Worm (Caenorhabditis elegans) whole organism, mixed stage, embryonic: ENCODE results near the gene F07H5.13.

Experiments used
- M03D4.4 ChIP-seq: sonication (generic microtip); optimal IDR thresholded peaks from 2 replicates; lab custom pipeline; 2017; ENCODE audit warnings: mild to moderate bottlenecking, missing genetic modification characterization, missing compliant biosample characterization
- bed-3 ChIP-seq: fragments of 200-800 bp; sonication (Bioruptor generic); optimal IDR thresholded peaks from 3 replicates; lab custom pipeline; 2018; ENCODE audit warnings: mild to moderate bottlenecking, missing genetic modification characterization, moderate library complexity, missing compliant biosample characterization
- blmp-1 ChIP-seq: fragments of 150-350 bp; optimal IDR thresholded peaks from 2 replicates; lab custom pipeline; 2014; ENCODE audit warnings: missing biosample characterization, missing genetic modification characterization
- ceh-39 ChIP-seq: fragments of 150-350 bp; optimal IDR thresholded peaks from 2 replicates; lab custom pipeline; 2014; ENCODE audit warnings: missing biosample characterization, missing genetic modification characterization
- ceh-43 ChIP-seq: fragments of 200-800 bp; sonication (Bioruptor generic); optimal IDR thresholded peaks from 2 replicates; lab custom pipeline; 2018; ENCODE audit warnings: mild to moderate bottlenecking, missing genetic modification characterization, moderate library complexity, missing compliant biosample characterization
- ceh-83 ChIP-seq: fragments of 200-800 bp; sonication (Bioruptor generic); optimal IDR thresholded peaks from 2 replicates; lab custom pipeline; 2018; ENCODE audit warnings: mild to moderate bottlenecking, missing genetic modification characterization, missing compliant biosample characterization
- ces-1 ChIP-seq: fragments of 150-350 bp; optimal IDR thresholded peaks from 2 replicates; lab custom pipeline; 2014; ENCODE audit warnings: missing biosample characterization, missing genetic modification reagents, missing genetic modification characterization
- cnd-1 ChIP-seq: fragments of 200-800 bp; sonication (Bioruptor generic); optimal IDR thresholded peaks from 2 replicates; lab custom pipeline; 2018; ENCODE audit warnings: mild to moderate bottlenecking, missing genetic modification characterization, missing compliant biosample characterization
- drap-1 ChIP-seq: fragments of 200-800 bp; sonication (Bioruptor generic); optimal IDR thresholded peaks from 3 replicates; lab custom pipeline; 2018; ENCODE audit warnings: mild to moderate bottlenecking, missing genetic modification characterization, missing compliant biosample characterization
- elt-1 ChIP-seq: sonication (generic microtip); optimal IDR thresholded peaks from 2 replicates; lab custom pipeline; 2017; ENCODE audit warnings: missing genetic modification characterization, mild to moderate bottlenecking, missing compliant biosample characterization, antibody characterized with exemption, moderate library complexity, borderline replicate concordance; ENCODE audit not compliant: insufficient read depth
- elt-3 ChIP-seq: fragments of 150-350 bp; optimal IDR thresholded peaks from 2 replicates; lab custom pipeline; 2014; ENCODE audit warnings: missing biosample characterization, missing genetic modification characterization
- flh-1 ChIP-seq: fragments of 200-800 bp; sonication (Bioruptor generic); optimal IDR thresholded peaks from 2 replicates; lab custom pipeline; 2018; ENCODE audit warnings: mild to moderate bottlenecking, missing genetic modification characterization, moderate library complexity, missing compliant biosample characterization
- hlh-1 ChIP-seq: fragments of 150-350 bp; optimal IDR thresholded peaks from 2 replicates; lab custom pipeline; 2014; ENCODE audit warnings: missing biosample characterization, missing genetic modification reagents, missing genetic modification characterization
- lin-13 ChIP-seq: fragments of 150-350 bp; optimal IDR thresholded peaks from 2 replicates; lab custom pipeline; 2014; ENCODE audit warnings: missing biosample characterization, missing genetic modification characterization
- lin-32 ChIP-seq: fragments of 200-800 bp; sonication (Bioruptor generic); optimal IDR thresholded peaks from 2 replicates; lab custom pipeline; 2018; ENCODE audit warnings: mild to moderate bottlenecking, missing genetic modification characterization, missing compliant biosample characterization
- lsy-2 ChIP-seq: fragments of 150-350 bp; optimal IDR thresholded peaks from 2 replicates; lab custom pipeline; 2014; ENCODE audit warnings: missing biosample characterization, missing genetic modification characterization
- mab-5 ChIP-seq: fragments of 150-350 bp; optimal IDR thresholded peaks from 2 replicates; lab custom pipeline; 2014; ENCODE audit warnings: missing biosample characterization, missing genetic modification characterization
- mep-1 ChIP-seq: fragments of 150-350 bp; optimal IDR thresholded peaks from 2 replicates; lab custom pipeline; 2017; ENCODE audit warnings: missing biosample characterization, missing genetic modification reagents, missing genetic modification characterization, inconsistent platforms
- nhr-12 ChIP-seq: fragments of 150-350 bp; optimal IDR thresholded peaks from 2 replicates; lab custom pipeline; 2014; ENCODE audit warnings: missing biosample characterization, missing genetic modification characterization
- nhr-2 ChIP-seq: fragments of 150-350 bp; optimal IDR thresholded peaks from 2 replicates; lab custom pipeline; 2014; ENCODE audit warnings: missing biosample characterization, missing genetic modification characterization
- nhr-237 ChIP-seq: fragments of 150-350 bp; optimal IDR thresholded peaks from 2 replicates; lab custom pipeline; 2014; ENCODE audit warnings: missing biosample characterization, missing genetic modification characterization
- nhr-28 ChIP-seq: fragments of 150-350 bp; optimal IDR thresholded peaks from 2 replicates; lab custom pipeline; 2014; ENCODE audit warnings: missing biosample characterization, missing genetic modification characterization
- nhr-76 ChIP-seq: sonication (generic microtip); optimal IDR thresholded peaks from 2 replicates; lab custom pipeline; 2017; ENCODE audit warnings: missing biosample characterization, missing genetic modification characterization
- pha-4 ChIP-seq: fragments of 150-350 bp; optimal IDR thresholded peaks from 2 replicates; lab custom pipeline; 2018; ENCODE audit warnings: missing biosample characterization, missing genetic modification reagents, missing genetic modification characterization
- sem-2 ChIP-seq: fragments of 200-800 bp; sonication (Bioruptor generic); optimal IDR thresholded peaks from 2 replicates; lab custom pipeline; 2018; ENCODE audit warnings: mild to moderate bottlenecking, missing genetic modification characterization, missing compliant biosample characterization
- snpc-4 ChIP-seq: fragments of 150-350 bp; optimal IDR thresholded peaks from 2 replicates; lab custom pipeline; 2014; ENCODE audit warnings: missing biosample characterization, missing genetic modification characterization
- sptf-1 ChIP-seq: sonication (generic microtip); optimal IDR thresholded peaks from 2 replicates; lab custom pipeline; 2017; ENCODE audit warnings: mild to moderate bottlenecking, missing genetic modification characterization, moderate library complexity, missing compliant biosample characterization
- tbx-8 ChIP-seq: fragments of 200-800 bp; sonication (Bioruptor generic); optimal IDR thresholded peaks from 2 replicates; lab custom pipeline; 2018; ENCODE audit warnings: mild to moderate bottlenecking, missing genetic modification characterization, moderate library complexity, missing compliant biosample characterization
- unc-120 ChIP-seq: sonication (generic microtip); optimal IDR thresholded peaks from 2 replicates; lab custom pipeline; 2017; ENCODE audit warnings: missing genetic modification characterization, missing compliant biosample characterization; ENCODE audit not compliant: poor library complexity, severe bottlenecking
- unc-39 ChIP-seq: fragments of 150-350 bp; optimal IDR thresholded peaks from 2 replicates; lab custom pipeline; 2014; ENCODE audit warnings: missing biosample characterization, missing genetic modification characterization
- unc-62 ChIP-seq: fragments of 150-350 bp; optimal IDR thresholded peaks from 2 replicates; lab custom pipeline; 2014; ENCODE audit warnings: missing biosample characterization, missing genetic modification reagents, missing genetic modification characterization
- zip-8 ChIP-seq: fragments of 150-350 bp; optimal IDR thresholded peaks from 2 replicates; lab custom pipeline; 2014; ENCODE audit warnings: missing biosample characterization, missing genetic modification characterization
- ztf-11 ChIP-seq: fragments of 150-350 bp; optimal IDR thresholded peaks from 2 replicates; lab custom pipeline; 2014; ENCODE audit warnings: missing biosample characterization, missing genetic modification characterization

The F07H5.13 gene

ce11 chrII:8822711-8823110 is 32.4 kb downstream of the F07H5.13 start:
- no peak for TF ChIP-seq blmp-1 (tag; lab: Kevin White, UChicago)
- TF ChIP-seq tbx-8: no peak
- TF ChIP-seq nhr-2 (tag; lab: Kevin White, UChicago): no peak
- no peak for TF ChIP-seq lin-32 (GFP tag; lab: Kevin White, UChicago)
- no peak for TF ChIP-seq mep-1 (tag; lab: Kevin White, UChicago)
- TF ChIP-seq nhr-76 (tag; lab: Kevin White, UChicago): no peak
- no peak for TF ChIP-seq ceh-83 (GFP tag; lab: Kevin White, UChicago)
- no peak for TF ChIP-seq snpc-4 (tag; lab: Kevin White, UChicago)
- TF ChIP-seq sptf-1 (tag; lab: Kevin White, UChicago): no peak
- TF ChIP-seq ces-1 (GFP tag; lab: Kevin White, UChicago): no peak
- no peak for TF ChIP-seq drap-1 (GFP tag; lab: Kevin White, UChicago)
- TF ChIP-seq ceh-43 (GFP tag; lab: Kevin White, UChicago): no peak
- no peak for TF ChIP-seq cnd-1

- TF ChIP-seq nhr-12 (tag; lab: Kevin White, UChicago): no peak
- no peak for TF ChIP-seq nhr-237
- TF ChIP-seq mab-5 (tag; lab: Kevin White, UChicago): no peak
- no peak for TF ChIP-seq nhr-28 (tag; lab: Kevin White, UChicago)
- TF ChIP-seq blmp-1 (tag; lab: Kevin White, UChicago): no peak
- TF ChIP-seq hlh-1 (tag; lab: Kevin White, UChicago): no peak
- TF ChIP-seq bed-3 (GFP tag; lab: Kevin White, UChicago): no peak
- TF ChIP-seq unc-120 (tag; lab: Kevin White, UChicago): no peak
- TF ChIP-seq mep-1 (tag; lab: Kevin White, UChicago): no peak
- TF ChIP-seq elt-1 (tag; lab: Kevin White, UChicago): no peak
- TF ChIP-seq snpc-4 (tag; lab: Kevin White, UChicago): no peak
- no peak for TF ChIP-seq ztf-11 (tag; lab: Kevin White, UChicago)
- TF ChIP-seq lin-13 (tag; lab: Kevin White, UChicago): no peak
- TF ChIP-seq M03D4.4: no peak
- no peak for TF ChIP-seq elt-3 (tag; lab: Kevin White, UChicago)
- TF ChIP-seq ces-1 (GFP tag; lab: Kevin White, UChicago): no peak
- TF ChIP-seq unc-39 (tag; lab: Kevin White, UChicago): no peak
- TF ChIP-seq pha-4 (tag; lab: Kevin White, UChicago): no peak
- TF ChIP-seq zip-8 (tag; lab: Kevin White, UChicago): no peak
Measured at ce11 chrII:8825769-8826168, 35.4 kb downstream of the F07H5.13 start, which contains the start of gene nas-25. nas-25 (plus strand) TSS chrII:8826069.

- TF ChIP-seq flh-1 (GFP tag; lab: Kevin White, UChicago): no peak
- TF ChIP-seq nhr-12 (tag; lab: Kevin White, UChicago): no peak
- TF ChIP-seq ceh-43 (GFP tag; lab: Kevin White, UChicago): no peak
- no peak for TF ChIP-seq nhr-76 (tag; lab: Kevin White, UChicago)
- TF ChIP-seq cnd-1: no peak
- no peak for TF ChIP-seq M03D4.4
- no peak for TF ChIP-seq hlh-1 (tag; lab: Kevin White, UChicago)
- TF ChIP-seq nhr-2 (tag; lab: Kevin White, UChicago): no peak
- TF ChIP-seq ceh-39 (tag; lab: Kevin White, UChicago): no peak
- no peak for TF ChIP-seq ces-1 (GFP tag; lab: Kevin White, UChicago)
- no peak for TF ChIP-seq zip-8 (tag; lab: Kevin White, UChicago)
- no peak for TF ChIP-seq sptf-1 (tag; lab: Kevin White, UChicago)
- TF ChIP-seq unc-62 (GFP tag; lab: Kevin White, UChicago): no peak
- no peak for TF ChIP-seq ztf-11 (tag; lab: Kevin White, UChicago)
- no peak for TF ChIP-seq nhr-28 (tag; lab: Kevin White, UChicago)
- TF ChIP-seq elt-3 (tag; lab: Kevin White, UChicago): no peak
- TF ChIP-seq sem-2: no peak
- no peak for TF ChIP-seq unc-39 (tag; lab: Kevin White, UChicago)
Measured at ce11 chrII:8829189-8829588, 38.8 kb downstream of the F07H5.13 start, which contains the start of gene F46C5.2. F46C5.2 (minus strand) TSS chrII:8829289.

ce11 chrII:8830917-8831316 is 40.6 kb downstream of the F07H5.13 start:
- TF ChIP-seq drap-1 (GFP tag; lab: Kevin White, UChicago): no peak
- TF ChIP-seq unc-39 (tag; lab: Kevin White, UChicago): no peak
- TF ChIP-seq unc-62 (GFP tag; lab: Kevin White, UChicago): no peak
- no peak for TF ChIP-seq lin-13 (tag; lab: Kevin White, UChicago)
- peak; percentile 65 for TF ChIP-seq ces-1 (GFP tag; lab: Kevin White, UChicago)
- no peak for TF ChIP-seq lsy-2
- no peak for TF ChIP-seq sptf-1 (tag; lab: Kevin White, UChicago)
- TF ChIP-seq zip-8 (tag; lab: Kevin White, UChicago): no peak
- no peak for TF ChIP-seq cnd-1
